Worm (Caenorhabditis elegans): ENCODE data around the gene F32D8.8.
A peak's percentile ranks its signal among the peaks of the same experiment; 100 is the strongest.

F32D8.8 gene

ce11 chrV:10873190-10873589, 29.4 kb downstream of the F32D8.8 start:
- TF ChIP-seq flt-1 (GFP tag; IDR thresholded peaks at IDR 0.05) (no peak), ztf-23 (GFP tag; IDR thresholded peaks at IDR 0.05) (no peak), tab-1 (GFP tag; IDR thresholded peaks at IDR 0.05) (no peak), klf-2 (GFP tag; conservative IDR thresholded peaks at IDR 0.05) (no peak), ztf-29 (GFP tag; IDR thresholded peaks at IDR 0.05) (no peak), ref-1 (GFP tag; conservative IDR thresholded peaks at IDR 0.05) (no peak), med-1 (GFP tag; optimal IDR thresholded peaks at IDR 0.05; ENCODE audit: insufficient read depth) (no peak), cog-1 (tag; optimal IDR thresholded peaks at IDR 0.05) (no peak), T22C8.4 (GFP tag; IDR thresholded peaks at IDR 0.05) (no peak)

- TF ChIP-seq tab-1 (GFP tag; IDR thresholded peaks at IDR 0.05) (no peak), ztf-23 (GFP tag; IDR thresholded peaks at IDR 0.05) (no peak), med-1 (GFP tag; optimal IDR thresholded peaks at IDR 0.05; ENCODE audit: insufficient read depth) (no peak), ztf-29 (GFP tag; IDR thresholded peaks at IDR 0.05) (no peak), T22C8.4 (GFP tag; IDR thresholded peaks at IDR 0.05) (no peak), ref-1 (GFP tag; conservative IDR thresholded peaks at IDR 0.05) (no peak), klf-2 (GFP tag; conservative IDR thresholded peaks at IDR 0.05) (no peak)
These were observed 31.1 kb downstream of the F32D8.8 start for ce11 chrV:10871457-10871861.

- TF ChIP-seq tab-1 (GFP tag; IDR thresholded peaks at IDR 0.05) (no peak), med-1 (GFP tag; optimal IDR thresholded peaks at IDR 0.05; ENCODE audit: insufficient read depth) (no peak), T22C8.4 (GFP tag; IDR thresholded peaks at IDR 0.05) (no peak), flt-1 (GFP tag; IDR thresholded peaks at IDR 0.05) (no peak), ztf-29 (GFP tag; IDR thresholded peaks at IDR 0.05) (no peak), ref-1 (GFP tag; conservative IDR thresholded peaks at IDR 0.05) (no peak), klf-2 (GFP tag; conservative IDR thresholded peaks at IDR 0.05) (no peak), cog-1 (tag; optimal IDR thresholded peaks at IDR 0.05) (no peak), ztf-23 (GFP tag; IDR thresholded peaks at IDR 0.05) (no peak)
These were observed 32.5 kb downstream of the F32D8.8 start for ce11 chrV:10870050-10870449.

- TF ChIP-seq flt-1 (GFP tag; IDR thresholded peaks at IDR 0.05) (no peak), med-1 (GFP tag; optimal IDR thresholded peaks at IDR 0.05; ENCODE audit: insufficient read depth) (no peak), ztf-29 (GFP tag; IDR thresholded peaks at IDR 0.05) (no peak), cog-1 (tag; optimal IDR thresholded peaks at IDR 0.05) (no peak), ztf-23 (GFP tag; IDR thresholded peaks at IDR 0.05) (no peak), klf-2 (GFP tag; conservative IDR thresholded peaks at IDR 0.05) (no peak), tab-1 (GFP tag; IDR thresholded peaks at IDR 0.05) (no peak), ref-1 (GFP tag; conservative IDR thresholded peaks at IDR 0.05) (no peak), T22C8.4 (GFP tag; IDR thresholded peaks at IDR 0.05) (no peak)
These were observed 35.0 kb downstream of the F32D8.8 start for ce11 chrV:10867586-10867985.

- peak; percentile 23; the same call in 1 of the 2 replicates for TF ChIP-seq flt-1 (GFP tag; IDR thresholded peaks at IDR 0.05)
These were observed 36.2 kb downstream of the F32D8.8 start for ce11 chrV:10866340-10866739.

- no peak for TF ChIP-seq tab-1 (GFP tag; IDR thresholded peaks at IDR 0.05)
- no peak for TF ChIP-seq flt-1 (GFP tag; IDR thresholded peaks at IDR 0.05)
- TF ChIP-seq cog-1 (tag; optimal IDR thresholded peaks at IDR 0.05): no peak
- no peak for TF ChIP-seq klf-2 (GFP tag; conservative IDR thresholded peaks at IDR 0.05)
- no peak for TF ChIP-seq ztf-23 (GFP tag; IDR thresholded peaks at IDR 0.05)
- no peak for TF ChIP-seq med-1 (GFP tag; optimal IDR thresholded peaks at IDR 0.05; ENCODE audit: insufficient read depth)
- no peak for TF ChIP-seq ref-1 (GFP tag; conservative IDR thresholded peaks at IDR 0.05)
- TF ChIP-seq ztf-29 (GFP tag; IDR thresholded peaks at IDR 0.05): no peak
- TF ChIP-seq T22C8.4 (GFP tag; IDR thresholded peaks at IDR 0.05): no peak
These were observed 37.0 kb downstream of the F32D8.8 start, which contains the start of gene saeg-1 for ce11 chrV:10865599-10865998. Gene saeg-1 (minus strand): TSS chrV:10865699.

- TF ChIP-seq cog-1 (tag; optimal IDR thresholded peaks at IDR 0.05) (no peak), klf-2 (GFP tag; conservative IDR thresholded peaks at IDR 0.05) (no peak), ztf-29 (GFP tag; IDR thresholded peaks at IDR 0.05) (no peak), med-1 (GFP tag; optimal IDR thresholded peaks at IDR 0.05; ENCODE audit: insufficient read depth) (no peak), T22C8.4 (GFP tag; IDR thresholded peaks at IDR 0.05) (no peak), ref-1 (GFP tag; conservative IDR thresholded peaks at IDR 0.05) (no peak), tab-1 (GFP tag; IDR thresholded peaks at IDR 0.05) (no peak), ztf-23 (GFP tag; IDR thresholded peaks at IDR 0.05) (no peak), flt-1 (GFP tag; IDR thresholded peaks at IDR 0.05) (no peak)
These were observed 40.0 kb downstream of the F32D8.8 start for ce11 chrV:10862457-10863097.

- TF ChIP-seq ztf-29 (GFP tag; IDR thresholded peaks at IDR 0.05): no peak
- TF ChIP-seq ztf-23 (GFP tag; IDR thresholded peaks at IDR 0.05): no peak
- no peak for TF ChIP-seq med-1 (GFP tag; optimal IDR thresholded peaks at IDR 0.05; ENCODE audit: insufficient read depth)
- no peak for TF ChIP-seq flt-1 (GFP tag; IDR thresholded peaks at IDR 0.05)
- no peak for TF ChIP-seq T22C8.4 (GFP tag; IDR thresholded peaks at IDR 0.05)
- TF ChIP-seq ref-1 (GFP tag; conservative IDR thresholded peaks at IDR 0.05): no peak
- no peak for TF ChIP-seq tab-1 (GFP tag; IDR thresholded peaks at IDR 0.05)
- no peak for TF ChIP-seq klf-2 (GFP tag; conservative IDR thresholded peaks at IDR 0.05)
- no peak for TF ChIP-seq cog-1 (tag; optimal IDR thresholded peaks at IDR 0.05)
These were observed 40.8 kb downstream of the F32D8.8 start for ce11 chrV:10861611-10862262.

- TF ChIP-seq ref-1 (GFP tag; conservative IDR thresholded peaks at IDR 0.05) (no peak), ztf-29 (GFP tag; IDR thresholded peaks at IDR 0.05) (no peak), ztf-23 (GFP tag; IDR thresholded peaks at IDR 0.05) (no peak), tab-1 (GFP tag; IDR thresholded peaks at IDR 0.05) (no peak), med-1 (GFP tag; optimal IDR thresholded peaks at IDR 0.05; ENCODE audit: insufficient read depth) (no peak), flt-1 (GFP tag; IDR thresholded peaks at IDR 0.05) (no peak)
These were observed 42.0 kb downstream of the F32D8.8 start for ce11 chrV:10860526-10861037.

Measured in whole organism, midembryonic.